Fruit fly (Drosophila melanogaster): ENCODE measurements around the gene ATPsynbetaL.

Gene ATPsynbetaL

DNA sequence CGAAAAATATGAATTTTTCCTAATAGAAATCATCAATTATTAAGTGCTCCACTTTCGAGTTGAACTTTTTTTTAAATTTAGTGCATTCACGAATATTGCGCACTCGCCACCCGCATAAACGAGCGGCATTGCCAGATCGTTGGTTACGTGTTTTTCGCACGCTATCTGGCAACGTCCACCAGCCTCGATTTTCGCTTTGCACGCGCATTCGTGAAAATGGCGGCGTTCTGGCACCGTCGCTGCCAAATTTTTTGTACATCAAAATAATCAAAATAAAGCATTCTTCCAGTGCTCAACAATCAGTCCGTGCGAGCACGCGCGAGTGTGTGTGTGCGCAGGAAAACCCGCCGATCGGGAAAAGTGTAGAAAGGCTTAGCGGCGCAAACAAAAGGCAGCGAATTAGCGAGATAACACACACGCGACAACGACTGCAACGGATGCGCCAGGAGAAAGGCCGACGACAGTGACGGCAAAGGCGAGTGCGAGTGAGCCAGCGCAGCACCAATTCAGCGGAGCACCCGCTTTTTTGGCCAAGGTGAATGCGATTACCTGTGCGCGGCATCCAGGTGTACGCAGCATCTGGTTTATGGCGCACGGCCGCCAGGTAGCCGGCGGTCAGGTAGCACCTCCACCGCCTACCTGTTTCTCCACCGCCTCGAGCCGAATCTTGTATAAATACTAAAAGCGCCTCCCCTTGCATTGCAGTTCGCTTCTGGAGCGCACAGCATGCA is 16.1 kb downstream of the ATPsynbetaL start (continued):
- TF ChIP-seq Atf6 (GFP tag; IDR thresholded peaks at IDR 0.05): peak; percentile 85
- TF ChIP-seq cg (GFP tag; optimal IDR thresholded peaks at IDR 0.05): peak; percentile 81
- peak; percentile 86 for TF ChIP-seq ems (GFP tag; optimal IDR thresholded peaks at IDR 0.05)
- peak; percentile 72 for TF ChIP-seq sisA (GFP tag; IDR thresholded peaks at IDR 0.05)
- TF ChIP-seq Bdp1 (GFP tag; optimal IDR thresholded peaks at IDR 0.05): peak; percentile 78
- peak; percentile 57; the same call in 1 of the 3 replicates for TF ChIP-seq CG11093 (GFP tag; IDR thresholded peaks at IDR 0.05)
- TF ChIP-seq lab (GFP tag; optimal IDR thresholded peaks at IDR 0.05): no peak
- peak; percentile 88 for TF ChIP-seq CG34376 (GFP tag; optimal IDR thresholded peaks at IDR 0.05)
- no peak for TF ChIP-seq yki (optimal IDR thresholded peaks at IDR 0.05)
- no peak for TF ChIP-seq mirr (GFP tag; optimal IDR thresholded peaks at IDR 0.05)
- peak; percentile 99 for TF ChIP-seq YL-1 (GFP tag; optimal IDR thresholded peaks at IDR 0.05)
- TF ChIP-seq Hr78 (GFP tag; optimal IDR thresholded peaks at IDR 0.05): no peak
- TF ChIP-seq knrl (GFP tag; IDR thresholded peaks at IDR 0.05; ENCODE audit: partially characterized antibody): peak; percentile 73
- TF ChIP-seq CG11695 (GFP tag; IDR thresholded peaks at IDR 0.05): no peak; the same call in 2 of the 3 replicates
- TF ChIP-seq CG12769 (tag; optimal IDR thresholded peaks at IDR 0.05): no peak
- TF ChIP-seq CG4282 (GFP tag; optimal IDR thresholded peaks at IDR 0.05): peak; percentile 75
- TF ChIP-seq gro (GFP tag; optimal IDR thresholded peaks at IDR 0.05): peak; percentile 88
- peak; percentile 56 for TF ChIP-seq Fer2 (tag; optimal IDR thresholded peaks at IDR 0.05)
- TF ChIP-seq slp2 (GFP tag; optimal IDR thresholded peaks at IDR 0.05): peak; percentile 65
- TF ChIP-seq Hey (tag; optimal IDR thresholded peaks at IDR 0.05): no peak
- TF ChIP-seq ken (GFP tag; IDR thresholded peaks at IDR 0.05): peak; percentile 87
- peak; percentile 91 for TF ChIP-seq row (GFP tag; IDR thresholded peaks at IDR 0.05)
- TF ChIP-seq az2 (GFP tag; optimal IDR thresholded peaks at IDR 0.05): peak; percentile 70
- TF ChIP-seq Ravus (GFP tag; IDR thresholded peaks at IDR 0.05): no peak; the same call in 1 of the 2 replicates
- TF ChIP-seq CG2129 (GFP tag; IDR thresholded peaks at IDR 0.05; ENCODE audit: partially characterized antibody): peak; percentile 38; the same call in 1 of the 2 replicates
- TF ChIP-seq CG8089 (GFP tag; optimal IDR thresholded peaks at IDR 0.05): peak; percentile 50
- TF ChIP-seq CG6272 (GFP tag; IDR thresholded peaks at IDR 0.05): peak; percentile 51
- TF ChIP-seq CG17829 (tag; optimal IDR thresholded peaks at IDR 0.05): peak; percentile 86
- TF ChIP-seq CG15696 (tag; optimal IDR thresholded peaks at IDR 0.05): peak; percentile 64
- peak; percentile 97 for TF ChIP-seq ewg (GFP tag; optimal IDR thresholded peaks at IDR 0.05)
- peak; percentile 65 for TF ChIP-seq HLH4C (GFP tag; IDR thresholded peaks at IDR 0.05; ENCODE audit: partially characterized antibody)
- TF ChIP-seq NfI (GFP tag; optimal IDR thresholded peaks at IDR 0.05): peak; percentile 85
- TF ChIP-seq CG2202 (tag; optimal IDR thresholded peaks at IDR 0.05): peak; percentile 58
- TF ChIP-seq fd102C (GFP tag; optimal IDR thresholded peaks at IDR 0.05): no peak
- peak; percentile 18; the same call in 1 of the 2 replicates for TF ChIP-seq tna (GFP tag; IDR thresholded peaks at IDR 0.05; ENCODE audit: partially characterized antibody)
- TF ChIP-seq ind (GFP tag; optimal IDR thresholded peaks at IDR 0.05): peak; percentile 83
- peak; percentile 70 for TF ChIP-seq trh (GFP tag; optimal IDR thresholded peaks at IDR 0.05)
- TF ChIP-seq GATAe (GFP tag; conservative IDR thresholded peaks at IDR 0.05): no peak
- peak; percentile 76 for TF ChIP-seq emc (GFP tag; optimal IDR thresholded peaks at IDR 0.05)
- peak; percentile 12 to 65 for TF ChIP-seq insv (GFP tag; optimal IDR thresholded peaks at IDR 0.05)
- no peak for TF ChIP-seq CG6654 (GFP tag; optimal IDR thresholded peaks at IDR 0.05)
- peak; percentile 41; the same call in 1 of the 2 replicates for TF ChIP-seq ara (GFP tag; IDR thresholded peaks at IDR 0.05)
- TF ChIP-seq CG9609 (GFP tag; optimal IDR thresholded peaks at IDR 0.05): peak; percentile 85
- no peak for TF ChIP-seq lov (optimal IDR thresholded peaks at IDR 0.05)
- TF ChIP-seq lov (GFP tag; IDR thresholded peaks at IDR 0.05): 0 out of 3 replicates have a peak, but pooled peaks have one; percentile 53
- peak; percentile 79 for TF ChIP-seq Hr3 (GFP tag; optimal IDR thresholded peaks at IDR 0.05)
- peak; percentile 90 for TF ChIP-seq Rfx (GFP tag; IDR thresholded peaks at IDR 0.05)
- TF ChIP-seq CG17568 (GFP tag; optimal IDR thresholded peaks at IDR 0.05): no peak
- TF ChIP-seq gsb (GFP tag; IDR thresholded peaks at IDR 0.05): 0 out of 2 replicates have a peak, but pooled peaks have one; percentile 23

All from whole organism, embryonic.